Fruit fly (Drosophila melanogaster) S2 (cell line): ENCODE results near the gene Atac3.

Experiments used
- CG8478 ChIP-seq: fragments of >200 bp; optimal IDR thresholded peaks from 2 replicates; lab custom pipeline; 2018
- CTCF ChIP-seq, 2 experiments: fragments of >200 bp; optimal IDR thresholded peaks; 2 replicates each; lab custom pipeline; 2018

DNA sequence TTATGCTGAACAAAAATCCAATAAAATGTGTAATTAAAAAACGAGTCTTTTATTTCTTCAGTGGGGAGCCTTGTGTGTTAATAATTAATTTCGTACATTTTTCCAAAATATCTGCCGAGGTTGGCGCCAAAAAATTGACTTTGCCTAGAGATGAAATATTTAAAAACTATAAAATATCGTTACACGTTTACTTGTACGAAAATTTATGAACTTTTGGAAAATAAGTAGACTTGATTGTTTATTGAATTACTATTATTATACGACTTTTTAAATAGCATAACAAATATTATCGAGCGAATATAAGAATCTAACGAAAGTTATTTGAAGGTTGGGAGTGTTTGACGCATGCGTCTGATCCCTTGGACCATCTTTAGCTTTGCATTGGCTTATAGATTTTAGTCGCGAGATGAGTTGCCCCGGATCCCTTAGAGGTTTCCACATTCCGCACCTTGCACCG, 28.3 kb upstream of the Atac3 start, which contains the start of gene CG1231:
- no peak for TF ChIP-seq CTCF (optimal IDR thresholded peaks at IDR 0.05; lab: Kevin White, UChicago)
- TF ChIP-seq CG8478 (lab: Kevin White, UChicago), result no peak
